Worm (Caenorhabditis elegans) whole organism, midembryonic: ENCODE results near the gene T28A8.6.

ENCODE experiments used
- flt-1 ChIP-seq: fragments of 200-800 bp; sonication (Bioruptor generic); IDR thresholded peaks from 2 replicates; pipeline ENCODE4 v1.3.6; 2022; ENCODE audit warnings: missing genetic modification characterization, missing compliant biosample characterization
- klf-2 ChIP-seq: fragments of 200-800 bp; sonication (Bioruptor generic); conservative IDR thresholded peaks from 2 replicates; pipeline ENCODE4 v1.3.6; 2022; ENCODE audit warnings: missing genetic modification reagents, missing genetic modification characterization, missing compliant biosample characterization
- ztf-23 ChIP-seq: fragments of 200-800 bp; sonication (Bioruptor generic); IDR thresholded peaks from 2 replicates; pipeline ENCODE4 v1.3.6; 2022; ENCODE audit warnings: missing genetic modification reagents, missing genetic modification characterization, missing compliant biosample characterization

DNA sequence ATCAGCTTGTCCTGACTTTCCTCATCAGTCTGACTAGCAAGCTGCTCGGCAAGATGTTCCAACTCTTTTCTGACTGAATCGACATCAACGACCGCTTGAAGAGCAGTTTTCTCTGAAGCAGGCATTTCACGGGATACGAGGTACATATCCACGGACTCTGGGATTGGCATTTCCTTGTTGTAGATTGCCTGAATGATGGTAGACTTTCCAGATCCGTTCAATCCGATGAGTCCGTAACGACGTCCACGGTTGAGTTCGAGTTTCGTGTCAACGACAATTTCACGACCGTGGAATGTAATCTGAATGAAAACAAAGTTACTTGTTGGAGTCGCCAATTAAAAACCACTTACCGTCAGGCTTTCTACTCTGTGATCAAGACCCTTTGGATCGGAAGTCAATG lies 37.5 kb upstream of the T28A8.6 start:
- TF ChIP-seq klf-2 (GFP tag; lab: Robert Waterston, UW) (no peak), ztf-23 (GFP tag; lab: Robert Waterston, UW) (no peak), flt-1 (GFP tag; lab: Robert Waterston, UW) (no peak)
